Worm (Caenorhabditis elegans) whole organism, L1 larva: Measurements from ENCODE around the gene F58A3.4.

Source experiments
- aha-1 ChIP-seq: fragments of 150-350 bp; optimal IDR thresholded peaks from 2 replicates; lab custom pipeline; 2014; ENCODE audit warnings: missing biosample characterization, missing genetic modification characterization
- ama-1 ChIP-seq: fragments of 150-350 bp; optimal IDR thresholded peaks from 2 replicates; lab custom pipeline; 2014
- ceh-88 ChIP-seq: fragments of 200-800 bp; sonication (Bioruptor generic); IDR thresholded peaks from 2 replicates; pipeline ENCODE4 v1.3.6; 2022; ENCODE audit warnings: missing genetic modification characterization, missing compliant biosample characterization
- egl-27 ChIP-seq, 2 experiments: fragments of 150-350 bp in 1 of 2; sonication (generic microtip); optimal IDR thresholded peaks; 3 replicates each; lab custom pipeline; 2017 to 2018; ENCODE audit warnings: missing biosample characterization in 2 of 2, missing genetic modification characterization in 2 of 2, missing genetic modification reagents in 2 of 2
- fkh-10 ChIP-seq: sonication (generic microtip); optimal IDR thresholded peaks from 2 replicates; lab custom pipeline; 2017; ENCODE audit warnings: missing biosample characterization, missing genetic modification reagents, missing genetic modification characterization
- hlh-4 ChIP-seq: sonication (generic microtip); optimal IDR thresholded peaks from 2 replicates; lab custom pipeline; 2016; ENCODE audit warnings: mild to moderate bottlenecking, missing genetic modification characterization, missing compliant biosample characterization
- hpl-2 ChIP-seq: fragments of 150-350 bp; optimal IDR thresholded peaks from 2 replicates; lab custom pipeline; 2014; ENCODE audit warnings: missing biosample characterization, missing genetic modification reagents, missing genetic modification characterization
- lin-14 ChIP-seq: fragments of 200-800 bp; sonication (Bioruptor generic); optimal IDR thresholded peaks from 2 replicates; lab custom pipeline; 2018; ENCODE audit warnings: mild to moderate bottlenecking, missing genetic modification characterization, moderate library complexity, missing compliant biosample characterization
- pqm-1 ChIP-seq: sonication (generic microtip); optimal IDR thresholded peaks from 3 replicates; lab custom pipeline; 2017; ENCODE audit warnings: missing biosample characterization, missing genetic modification characterization
- unc-86 ChIP-seq: sonication (generic microtip); optimal IDR thresholded peaks from 2 replicates; lab custom pipeline; 2016; ENCODE audit warnings: missing genetic modification characterization, missing compliant biosample characterization
- zip-4 ChIP-seq: fragments of 200-800 bp; sonication (Bioruptor generic); optimal IDR thresholded peaks from 2 replicates; lab custom pipeline; 2018; ENCODE audit warnings: mild to moderate bottlenecking, missing genetic modification characterization, moderate library complexity, missing compliant biosample characterization

- TF ChIP-seq egl-27 (tag; optimal IDR thresholded peaks at IDR 0.05; lab: Kevin White, UChicago) (no peak), hlh-4 (tag; lab: Kevin White, UChicago) (no peak), ama-1 (lab: Kevin White, UChicago) (no peak), unc-86 (tag; lab: Kevin White, UChicago) (no peak), zip-4 (GFP tag; lab: Kevin White, UChicago) (no peak), hpl-2 (no peak), pqm-1 (tag; lab: Kevin White, UChicago) (no peak), ceh-88 (GFP tag; lab: Robert Waterston, UW) (no peak), fkh-10 (no peak), lin-14 (GFP tag; lab: Kevin White, UChicago) (no peak), aha-1 (no peak)
Observed at ce11 chrX:10979186-10979585, 31.3 kb downstream of the F58A3.4 start, which contains the start of gene pxn-2.
